Worm (Caenorhabditis elegans) whole organism, L3 larva: ENCODE measurements around the gene his-40.

Source experiments
- R02D3.7 ChIP-seq: fragments of 150-350 bp; optimal IDR thresholded peaks from 2 replicates; lab custom pipeline; 2014; ENCODE audit warnings: missing biosample characterization, missing genetic modification characterization
- ZK546.5 ChIP-seq: sonication (generic microtip); optimal IDR thresholded peaks from 2 replicates; lab custom pipeline; 2017; ENCODE audit warnings: missing biosample characterization, missing genetic modification characterization
- ama-1 ChIP-seq: fragments of 150-350 bp; optimal IDR thresholded peaks from 2 replicates; lab custom pipeline; 2018
- ceh-82 ChIP-seq: fragments of 150-350 bp; optimal IDR thresholded peaks from 2 replicates; lab custom pipeline; 2014; ENCODE audit warnings: missing biosample characterization, missing genetic modification characterization
- ceh-9 ChIP-seq: sonication (generic microtip); optimal IDR thresholded peaks from 2 replicates; lab custom pipeline; 2018; ENCODE audit warnings: missing biosample characterization, missing genetic modification characterization
- daf-12 ChIP-seq: fragments of 150-350 bp; optimal IDR thresholded peaks from 2 replicates; lab custom pipeline; 2014; ENCODE audit warnings: missing biosample characterization, missing genetic modification reagents, missing genetic modification characterization
- egl-27 ChIP-seq: sonication (generic microtip); optimal IDR thresholded peaks from 4 replicates; lab custom pipeline; 2017; ENCODE audit warnings: missing biosample characterization, missing genetic modification reagents, missing genetic modification characterization
- egl-5 ChIP-seq: fragments of 150-350 bp; optimal IDR thresholded peaks from 2 replicates; lab custom pipeline; 2017; ENCODE audit warnings: missing biosample characterization, missing genetic modification reagents, missing genetic modification characterization, inconsistent platforms
- elt-1 ChIP-seq: fragments of 150-350 bp; optimal IDR thresholded peaks from 2 replicates; lab custom pipeline; 2014; ENCODE audit warnings: missing biosample characterization, missing genetic modification characterization
- elt-2 ChIP-seq: sonication (generic microtip); optimal IDR thresholded peaks from 2 replicates; lab custom pipeline; 2016; ENCODE audit warnings: missing genetic modification reagents, mild to moderate bottlenecking, missing genetic modification characterization, missing compliant biosample characterization
- elt-3 ChIP-seq, 3 experiments: fragments of 150-350 bp in 1 of 3; sonication (generic microtip) in 2 of 3; optimal IDR thresholded peaks; 2 replicates in 2 of 3; 4 replicates in 1 of 3; lab custom pipeline; 2014 to 2017; ENCODE audit warnings: missing biosample characterization in 3 of 3, missing genetic modification characterization in 3 of 3
- fkh-10 ChIP-seq: sonication (generic microtip); optimal IDR thresholded peaks from 2 replicates; lab custom pipeline; 2017; ENCODE audit warnings: missing biosample characterization, missing genetic modification reagents, missing genetic modification characterization
- fkh-2 ChIP-seq: fragments of 150-350 bp; optimal IDR thresholded peaks from 2 replicates; lab custom pipeline; 2014; ENCODE audit warnings: missing biosample characterization, missing genetic modification reagents, missing genetic modification characterization
- fos-1 ChIP-seq: fragments of 150-350 bp; optimal IDR thresholded peaks from 2 replicates; lab custom pipeline; 2014; ENCODE audit warnings: missing biosample characterization, missing genetic modification characterization
- hmg-11 ChIP-seq: sonication (generic microtip); optimal IDR thresholded peaks from 2 replicates; lab custom pipeline; 2016; ENCODE audit warnings: missing genetic modification characterization, missing compliant biosample characterization
- jun-1 ChIP-seq: fragments of 150-350 bp; optimal IDR thresholded peaks from 2 replicates; lab custom pipeline; 2014; ENCODE audit warnings: missing biosample characterization, missing genetic modification reagents, missing genetic modification characterization
- lin-15B ChIP-seq: fragments of 150-350 bp; optimal IDR thresholded peaks from 2 replicates; lab custom pipeline; 2014; ENCODE audit warnings: missing biosample characterization, missing genetic modification characterization
- lin-39 ChIP-seq: fragments of 150-350 bp; optimal IDR thresholded peaks from 2 replicates; lab custom pipeline; 2018; ENCODE audit warnings: missing biosample characterization, missing genetic modification reagents, missing genetic modification characterization
- lsy-12 ChIP-seq: sonication (generic microtip); optimal IDR thresholded peaks from 2 replicates; lab custom pipeline; 2016; ENCODE audit warnings: mild to moderate bottlenecking, missing genetic modification characterization, missing compliant biosample characterization
- mml-1 ChIP-seq: fragments of 150-350 bp; sonication (generic microtip); optimal IDR thresholded peaks from 3 replicates; lab custom pipeline; 2014; ENCODE audit warnings: missing biosample characterization, missing genetic modification characterization
- nfya-1 ChIP-seq: sonication (generic microtip); optimal IDR thresholded peaks from 2 replicates; lab custom pipeline; 2017; ENCODE audit warnings: missing genetic modification characterization, mild to moderate bottlenecking, missing compliant biosample characterization, antibody characterized with exemption, moderate library complexity; ENCODE audit not compliant: insufficient read depth
- nhr-11 ChIP-seq: fragments of 150-350 bp; optimal IDR thresholded peaks from 2 replicates; lab custom pipeline; 2014; ENCODE audit warnings: missing biosample characterization, missing genetic modification characterization
- nhr-23 ChIP-seq: fragments of 150-350 bp; optimal IDR thresholded peaks from 2 replicates; lab custom pipeline; 2014; ENCODE audit warnings: missing biosample characterization, missing genetic modification reagents, missing genetic modification characterization
- nhr-25 ChIP-seq: sonication (generic microtip); optimal IDR thresholded peaks from 2 replicates; lab custom pipeline; 2017; ENCODE audit warnings: missing biosample characterization, missing genetic modification characterization
- nhr-43 ChIP-seq: sonication (generic microtip); optimal IDR thresholded peaks from 2 replicates; lab custom pipeline; 2016; ENCODE audit warnings: mild to moderate bottlenecking, missing genetic modification characterization, missing compliant biosample characterization; ENCODE audit not compliant: poor library complexity, severe bottlenecking
- pha-4 ChIP-seq: fragments of 150-350 bp; optimal IDR thresholded peaks from 2 replicates; lab custom pipeline; 2014; ENCODE audit warnings: missing biosample characterization, missing genetic modification reagents, missing genetic modification characterization
- pqm-1 ChIP-seq: fragments of 150-350 bp; optimal IDR thresholded peaks from 2 replicates; lab custom pipeline; 2017; ENCODE audit warnings: missing biosample characterization, missing genetic modification characterization, inconsistent platforms
- sea-2 ChIP-seq: fragments of 150-350 bp; sonication (generic microtip); optimal IDR thresholded peaks from 4 replicates; lab custom pipeline; 2014; ENCODE audit warnings: missing biosample characterization, missing genetic modification reagents, missing genetic modification characterization
- skn-1 ChIP-seq: fragments of 150-350 bp; optimal IDR thresholded peaks from 2 replicates; lab custom pipeline; 2014; ENCODE audit warnings: missing biosample characterization, missing genetic modification characterization
- snpc-4 ChIP-seq: fragments of 150-350 bp; optimal IDR thresholded peaks from 2 replicates; lab custom pipeline; 2014; ENCODE audit warnings: missing biosample characterization, missing genetic modification characterization
- tbx-2 ChIP-seq: sonication (generic microtip); optimal IDR thresholded peaks from 2 replicates; lab custom pipeline; 2016; ENCODE audit warnings: mild to moderate bottlenecking, missing genetic modification characterization, missing compliant biosample characterization
- unc-39 ChIP-seq: sonication (generic microtip); optimal IDR thresholded peaks from 4 replicates; lab custom pipeline; 2017; ENCODE audit warnings: missing biosample characterization, missing genetic modification characterization
- unc-62 ChIP-seq: fragments of 150-350 bp; sonication (generic microtip); optimal IDR thresholded peaks from 4 replicates; lab custom pipeline; 2014; ENCODE audit warnings: missing biosample characterization, missing genetic modification reagents, missing genetic modification characterization
- ztf-11 ChIP-seq: fragments of 150-350 bp; optimal IDR thresholded peaks from 2 replicates; lab custom pipeline; 2014; ENCODE audit warnings: missing biosample characterization, missing genetic modification characterization
- ztf-4 ChIP-seq: fragments of 150-350 bp; optimal IDR thresholded peaks from 2 replicates; lab custom pipeline; 2014; ENCODE audit warnings: missing biosample characterization, missing genetic modification characterization

his-40 gene

ce11 chrX:7323604-7324003, 13.7 kb downstream of the his-40 start:
- TF ChIP-seq elt-3 (tag; optimal IDR thresholded peaks at IDR 0.05; lab: Kevin White, UChicago) (peak in 1 of 3 experiments; percentile 6), nhr-11 (tag; lab: Kevin White, UChicago) (no peak), tbx-2 (tag; lab: Kevin White, UChicago) (peak; percentile 31), skn-1 (tag; lab: Kevin White, UChicago) (peak; percentile 20), nfya-1 (peak; percentile 38), R02D3.7 (tag; lab: Kevin White, UChicago) (no peak), nhr-43 (tag; lab: Kevin White, UChicago) (peak; percentile 71), ceh-9 (tag; lab: Kevin White, UChicago) (no peak), elt-1 (tag; lab: Kevin White, UChicago) (no peak), nhr-25 (tag; lab: Kevin White, UChicago) (peak; percentile 13), lsy-12 (tag; lab: Kevin White, UChicago) (peak; percentile 58), ZK546.5 (no peak), lin-39 (no peak), pqm-1 (tag; lab: Kevin White, UChicago) (peak; percentile 49), hmg-11 (tag; lab: Kevin White, UChicago) (no peak), ztf-4 (no peak), elt-2 (peak; percentile 67)

ce11 chrX:7326967-7327651, 17.2 kb downstream of the his-40 start, which contains the start of gene sng-1:
TSS of gene sng-1 (plus strand) at chrX:7327601.
- TF ChIP-seq ceh-82 (tag; lab: Kevin White, UChicago) (no peak), egl-27 (tag; lab: Kevin White, UChicago) (no peak), lin-39 (peak; percentile 54), hmg-11 (tag; lab: Kevin White, UChicago) (peak; percentile 56), snpc-4 (tag; lab: Kevin White, UChicago) (no peak), lin-15B (tag; lab: Kevin White, UChicago) (no peak), nfya-1 (peak; percentile 36)

- no peak for TF ChIP-seq fkh-2 (tag; lab: Kevin White, UChicago)
- peak; percentile 41 for TF ChIP-seq unc-62 (GFP tag; lab: Kevin White, UChicago)
- TF ChIP-seq elt-1 (tag; lab: Kevin White, UChicago): peak; percentile 82
Observed at ce11 chrX:7328065-7328564, 18.2 kb downstream of the his-40 start.

ce11 chrX:7329601-7330000, 19.7 kb downstream of the his-40 start, which contains the start of gene ttr-59:
TSS of gene ttr-59 (plus strand) at chrX:7329818.
- peak; percentile 51 for TF ChIP-seq nhr-23 (tag; lab: Kevin White, UChicago)
- peak; percentile 59 for TF ChIP-seq nhr-25 (tag; lab: Kevin White, UChicago)
- TF ChIP-seq fkh-10 (GFP tag; lab: Kevin White, UChicago): no peak
- no peak for TF ChIP-seq fkh-2 (tag; lab: Kevin White, UChicago)

DNA sequence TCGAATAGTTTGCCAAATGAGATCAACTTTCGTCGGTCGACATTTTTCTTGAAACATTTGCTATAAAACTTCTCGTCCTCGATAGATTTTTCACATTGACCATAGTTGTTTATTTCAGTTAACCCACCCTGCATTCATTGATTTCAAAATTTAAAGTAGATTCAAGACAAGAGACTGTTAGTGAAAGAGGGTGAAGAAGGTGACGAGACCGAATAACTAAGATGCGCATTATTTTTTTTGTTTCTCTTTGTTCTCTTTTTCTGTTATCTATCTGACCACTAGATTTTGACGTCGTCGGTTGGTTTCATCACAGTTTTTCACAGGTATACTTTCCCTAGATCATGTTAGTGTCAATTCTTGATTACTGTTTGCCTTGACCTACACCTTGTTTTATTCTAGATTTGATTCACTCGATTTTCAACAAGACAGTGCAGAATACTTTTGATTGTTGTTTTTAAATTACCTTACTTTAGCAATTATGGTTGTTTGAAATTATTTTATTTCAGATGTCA, 20.8 kb downstream of the his-40 start, which contains the start of gene ttr-30:
Gene ttr-30 (plus strand): TSS at position 265 of the 512 bp plus-strand sequence.
- no peak for TF ChIP-seq fkh-2 (tag; lab: Kevin White, UChicago)
- no peak for TF ChIP-seq daf-12
- no peak for TF ChIP-seq skn-1 (tag; lab: Kevin White, UChicago)
- TF ChIP-seq pha-4 (tag; lab: Kevin White, UChicago): no peak
- TF ChIP-seq egl-5 (tag; lab: Kevin White, UChicago): no peak
- TF ChIP-seq R02D3.7 (tag; lab: Kevin White, UChicago): no peak
- no peak for TF ChIP-seq unc-39 (tag; lab: Kevin White, UChicago)
- no peak for TF ChIP-seq ztf-11 (tag; lab: Kevin White, UChicago)
- TF ChIP-seq ceh-9 (tag; lab: Kevin White, UChicago): no peak
- no peak for TF ChIP-seq nhr-43 (tag; lab: Kevin White, UChicago)
- TF ChIP-seq fos-1: no peak
- no peak for TF ChIP-seq mml-1 (tag; lab: Kevin White, UChicago)
- no peak for TF ChIP-seq unc-62 (GFP tag; lab: Kevin White, UChicago)
- TF ChIP-seq tbx-2 (tag; lab: Kevin White, UChicago): no peak
- no peak for TF ChIP-seq nfya-1
- no peak for TF ChIP-seq lin-15B (tag; lab: Kevin White, UChicago)
- no peak for TF ChIP-seq sea-2
- no peak for TF ChIP-seq lin-39
- TF ChIP-seq jun-1: no peak
- peak; percentile 75 for TF ChIP-seq nhr-23 (tag; lab: Kevin White, UChicago)
- peak; percentile 38 for TF ChIP-seq nhr-25 (tag; lab: Kevin White, UChicago)
- TF ChIP-seq fkh-10 (GFP tag; lab: Kevin White, UChicago): no peak
- TF ChIP-seq ama-1 (lab: Kevin White, UChicago): no peak
- peak; percentile 48 for TF ChIP-seq elt-1 (tag; lab: Kevin White, UChicago)
- TF ChIP-seq nhr-11 (tag; lab: Kevin White, UChicago): no peak
- TF ChIP-seq snpc-4 (tag; lab: Kevin White, UChicago): no peak
